Worm (Caenorhabditis elegans): ENCODE data around the gene F13A2.2.

ce11 chrV:4428202-4428601 is 43.8 kb upstream of the F13A2.2 start, which contains the start of gene Y47D7A.11:
- TF ChIP-seq lin-13 (GFP tag; optimal IDR thresholded peaks at IDR 0.05) (no peak), egl-27 (tag; optimal IDR thresholded peaks at IDR 0.05) (no peak), nhr-76 (tag; optimal IDR thresholded peaks at IDR 0.05) (no peak), snpc-4 (tag; optimal IDR thresholded peaks at IDR 0.05) (no peak), efl-1 (optimal IDR thresholded peaks at IDR 0.05) (no peak), efl-1 (GFP tag; optimal IDR thresholded peaks at IDR 0.05 in 1 of 2) (no peak), C04F5.9 (tag; optimal IDR thresholded peaks at IDR 0.05) (no peak), vab-15 (tag; optimal IDR thresholded peaks at IDR 0.05) (no peak), nhr-11 (tag; optimal IDR thresholded peaks at IDR 0.05) (no peak), nhr-12 (tag; optimal IDR thresholded peaks at IDR 0.05) (no peak), nhr-237 (tag; optimal IDR thresholded peaks at IDR 0.05) (no peak), efl-3 (GFP tag; optimal IDR thresholded peaks at IDR 0.05) (no peak)
